Fruit fly (Drosophila melanogaster) whole organism, adult: ENCODE measurements around the gene comm3.

Experiments
- CG14711 ChIP-seq: fragments of 200-800 bp; sonication (Bioruptor generic); optimal IDR thresholded peaks from 2 replicates; lab custom pipeline; 2018; ENCODE audit warnings: missing biosample characterization, mild to moderate bottlenecking, missing genetic modification characterization, moderate library complexity
- Crg-1 ChIP-seq: fragments of 200-800 bp; sonication (Bioruptor generic); optimal IDR thresholded peaks from 2 replicates; lab custom pipeline; 2016; ENCODE audit warnings: missing biosample characterization, missing genetic modification characterization
- kay ChIP-seq: fragments of 200-800 bp; sonication (Bioruptor generic); peaks from one replicate; lab custom pipeline; 2016; ENCODE audit warnings: missing biosample characterization, missing genetic modification characterization, borderline replicate concordance
- tj ChIP-seq: fragments of 200-800 bp; sonication (Bioruptor generic); optimal IDR thresholded peaks from 3 replicates; lab custom pipeline; 2017; ENCODE audit warnings: missing biosample characterization, mild to moderate bottlenecking, missing genetic modification characterization, moderate library complexity

DNA sequence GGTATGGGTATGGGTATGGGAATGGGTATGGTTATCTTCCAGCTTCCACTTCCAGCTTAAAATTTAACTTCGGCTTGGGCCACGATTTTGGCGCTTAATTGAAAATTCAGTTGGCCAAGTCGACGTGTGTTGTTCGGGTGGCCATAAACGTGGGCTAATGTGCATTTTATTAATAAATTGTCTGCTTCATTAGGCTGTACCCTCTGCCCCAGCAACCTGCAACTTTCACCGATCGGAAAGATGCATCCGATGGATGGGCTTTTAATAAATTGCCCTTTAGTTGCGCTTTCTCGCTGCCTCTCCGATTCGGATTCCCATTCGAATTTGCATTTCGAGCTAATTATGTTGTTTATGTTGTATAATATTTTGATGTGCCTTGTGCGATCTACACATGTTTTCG is 47.6 kb upstream of the comm3 start:
- no peak for TF ChIP-seq Crg-1 (GFP tag; lab: Kevin White, UChicago)
- TF ChIP-seq tj (GFP tag; lab: Kevin White, UChicago): no peak
- no peak for TF ChIP-seq kay
- no peak for TF ChIP-seq CG14711 (tag; lab: Kevin White, UChicago)
